Worm (Caenorhabditis elegans): Measurements from ENCODE around the gene dars-1.

dars-1 gene

DNA sequence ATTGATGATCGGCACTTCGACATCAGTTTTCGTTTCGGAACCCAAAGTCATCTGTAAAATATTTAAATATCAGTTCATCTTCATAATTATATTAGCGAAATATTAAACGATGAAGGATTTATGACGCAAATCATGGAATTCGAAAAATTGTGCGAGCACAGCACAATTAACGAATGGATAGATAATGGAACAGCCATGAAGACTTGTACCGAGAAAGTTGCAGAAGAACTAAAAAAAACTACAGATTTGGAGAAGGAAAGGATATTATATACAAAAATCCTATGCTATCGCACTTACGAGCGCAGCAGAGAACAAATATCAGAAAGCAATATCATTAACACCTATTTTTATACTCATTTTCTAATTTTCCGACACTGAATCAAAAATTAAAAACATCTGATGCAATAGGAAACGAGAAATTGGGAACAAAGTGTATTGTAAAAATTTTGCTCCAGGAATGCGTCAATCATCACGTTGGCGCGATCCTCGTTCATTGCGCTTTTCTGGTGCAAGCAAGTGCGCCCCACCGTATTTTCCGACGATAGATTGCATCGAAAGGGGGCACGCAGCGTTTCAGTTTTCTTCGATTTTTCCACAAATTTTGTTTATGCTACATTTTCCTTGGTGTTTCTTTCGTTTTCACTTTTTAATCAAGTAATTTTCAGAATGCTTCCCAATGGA, 30.5 kb upstream of the dars-1 start, which contains the start of the genes clu-1 and prp-40 (continued):
- TF ChIP-seq ceh-8 (GFP tag; optimal IDR thresholded peaks at IDR 0.05), result peak; percentile 79
- TF ChIP-seq dsc-1 (tag; optimal IDR thresholded peaks at IDR 0.05), result peak; percentile 98
- no peak for TF ChIP-seq Y116A8C.19 (tag; optimal IDR thresholded peaks at IDR 0.05; ENCODE audit: borderline replicate concordance)
- peak; percentile 83 to 87 (median 86) for TF ChIP-seq dpl-1 (GFP tag; optimal IDR thresholded peaks at IDR 0.05)
- no peak for TF ChIP-seq ces-1 (GFP tag; optimal IDR thresholded peaks at IDR 0.05)
- TF ChIP-seq aha-1 (tag; optimal IDR thresholded peaks at IDR 0.05), result peak; percentile 40
- no peak for TF ChIP-seq hlh-17 (GFP tag; optimal IDR thresholded peaks at IDR 0.05; ENCODE audit: borderline replicate concordance)
- peak; percentile 43 for TF ChIP-seq nhr-11 (tag; optimal IDR thresholded peaks at IDR 0.05)
- no peak for TF ChIP-seq ets-5 (GFP tag; IDR thresholded peaks at IDR 0.05)
- TF ChIP-seq ceh-90 (tag; optimal IDR thresholded peaks at IDR 0.05), result no peak
- TF ChIP-seq F16B12.6 (tag; optimal IDR thresholded peaks at IDR 0.05), result peak; percentile 72
- peak; percentile 95 for TF ChIP-seq snu-23 (GFP tag; optimal IDR thresholded peaks at IDR 0.05)
- TF ChIP-seq pag-3 (tag; optimal IDR thresholded peaks at IDR 0.05; ENCODE audit: borderline replicate concordance, insufficient read depth), result no peak
- peak; percentile 77 for TF ChIP-seq fkh-4 (tag; optimal IDR thresholded peaks at IDR 0.05; ENCODE audit: borderline replicate concordance)
- peak; percentile 94 for TF ChIP-seq C16A3.4 (tag; optimal IDR thresholded peaks at IDR 0.05)
- TF ChIP-seq nhr-12 (tag; optimal IDR thresholded peaks at IDR 0.05), result no peak
- TF ChIP-seq nhr-71 (tag; optimal IDR thresholded peaks at IDR 0.05), result peak; percentile 94
- TF ChIP-seq zip-4 (GFP tag; optimal IDR thresholded peaks at IDR 0.05), result peak; percentile 52
- TF ChIP-seq hlh-4 (tag; optimal IDR thresholded peaks at IDR 0.05), result no peak
- peak; percentile 91 for TF ChIP-seq swsn-7 (tag; optimal IDR thresholded peaks at IDR 0.05)
- peak; percentile 77 for TF ChIP-seq irx-1 (tag; optimal IDR thresholded peaks at IDR 0.05)
- TF ChIP-seq hpl-2 (GFP tag; optimal IDR thresholded peaks at IDR 0.05), result peak; percentile 70
- peak; percentile 56 for TF ChIP-seq elt-2 (tag; optimal IDR thresholded peaks at IDR 0.05)
- TF ChIP-seq skn-1 (tag; optimal IDR thresholded peaks at IDR 0.05), result peak; percentile 78
- TF ChIP-seq isw-1 (GFP tag; IDR thresholded peaks at IDR 0.05), result peak; percentile 88
- TF ChIP-seq fkh-8 (tag; optimal IDR thresholded peaks at IDR 0.05), result peak; percentile 86
- TF ChIP-seq aly-2 (tag; optimal IDR thresholded peaks at IDR 0.05), result peak; percentile 83
- TF ChIP-seq C04F5.9 (tag; optimal IDR thresholded peaks at IDR 0.05), result peak; percentile 70
- TF ChIP-seq pqm-1 (tag; optimal IDR thresholded peaks at IDR 0.05), result no peak
- TF ChIP-seq fos-1 (tag; optimal IDR thresholded peaks at IDR 0.05), result peak; percentile 86
- peak in 3 of 6 experiments; percentile 21 to 86 (median 68) for TF ChIP-seq elt-3 (tag; optimal IDR thresholded peaks at IDR 0.05)
- peak; percentile 95 for TF ChIP-seq rnt-1 (tag; optimal IDR thresholded peaks at IDR 0.05)

DNA sequence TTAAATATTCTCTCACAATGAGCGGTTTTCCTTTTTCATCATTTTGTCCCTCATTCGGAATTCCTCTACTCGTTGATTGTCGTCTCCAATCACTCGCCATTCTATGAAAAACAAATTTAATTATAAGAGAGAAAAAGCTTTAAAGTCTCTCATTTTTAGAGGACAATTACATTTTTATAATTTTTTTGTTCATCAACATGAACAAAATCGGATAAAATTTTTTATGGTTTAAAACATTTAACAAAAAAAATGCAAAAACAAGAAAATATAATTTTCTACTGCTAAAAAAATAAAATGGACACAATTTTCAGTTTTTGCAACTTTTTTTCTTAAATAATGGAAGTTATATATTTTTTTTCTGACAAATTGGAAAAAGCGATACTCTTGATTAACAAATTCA, 25.1 kb upstream of the dars-1 start, which contains the start of gene F55H2.7:
TSS of gene F55H2.7 (minus strand) at position 101 of the 400 bp plus-strand sequence.
- TF ChIP-seq nhr-28 (tag; optimal IDR thresholded peaks at IDR 0.05) (no peak), ceh-88 (GFP tag; IDR thresholded peaks at IDR 0.05) (no peak), pag-3 (tag; optimal IDR thresholded peaks at IDR 0.05; ENCODE audit: borderline replicate concordance, insufficient read depth) (no peak), ces-1 (GFP tag; optimal IDR thresholded peaks at IDR 0.05) (no peak), mep-1 (tag; optimal IDR thresholded peaks at IDR 0.05) (no peak), lin-15B (tag; optimal IDR thresholded peaks at IDR 0.05) (no peak), nhr-77 (tag; optimal IDR thresholded peaks at IDR 0.05) (no peak)

ce11 chrIII:9513569-9513968, 22.6 kb upstream of the dars-1 start, which contains the start of gene F55H2.8:
Gene F55H2.8 (plus strand): TSS chrIII:9513869.
- no peak for TF ChIP-seq sup-37 (GFP tag; optimal IDR thresholded peaks at IDR 0.05)
- no peak for TF ChIP-seq ztf-4 (tag; optimal IDR thresholded peaks at IDR 0.05)
- no peak for TF ChIP-seq nhr-76 (tag; optimal IDR thresholded peaks at IDR 0.05)
- no peak for TF ChIP-seq Y116A8C.19 (tag; optimal IDR thresholded peaks at IDR 0.05; ENCODE audit: borderline replicate concordance)
- TF ChIP-seq nhr-19 (GFP tag; conservative IDR thresholded peaks at IDR 0.05), result no peak
- TF ChIP-seq mep-1 (tag; optimal IDR thresholded peaks at IDR 0.05), result no peak
- TF ChIP-seq nhr-85 (tag), result no peak
- TF ChIP-seq F16B12.6 (tag; optimal IDR thresholded peaks at IDR 0.05), result no peak
- TF ChIP-seq snu-23 (GFP tag; optimal IDR thresholded peaks at IDR 0.05), result no peak
- no peak for TF ChIP-seq hlh-17 (GFP tag; optimal IDR thresholded peaks at IDR 0.05; ENCODE audit: borderline replicate concordance)
- no peak for TF ChIP-seq isw-1 (GFP tag; IDR thresholded peaks at IDR 0.05)
- no peak for TF ChIP-seq unc-30 (tag; optimal IDR thresholded peaks at IDR 0.05)
- TF ChIP-seq egl-27 (tag; optimal IDR thresholded peaks at IDR 0.05), result no peak
- TF ChIP-seq elt-2 (tag; optimal IDR thresholded peaks at IDR 0.05), result no peak
- TF ChIP-seq unc-98 (GFP tag; IDR thresholded peaks at IDR 0.05), result no peak
- TF ChIP-seq efl-3 (GFP tag; optimal IDR thresholded peaks at IDR 0.05), result no peak
- no peak for TF ChIP-seq fkh-10 (GFP tag; optimal IDR thresholded peaks at IDR 0.05)
